Fruit fly (Drosophila melanogaster) whole organism, embryonic: ENCODE results near the gene Mco1.
A peak's percentile ranks its signal among the peaks of the same experiment; 100 is the strongest.

ENCODE experiments used
- B-H2 ChIP-seq: fragments of 200-800 bp; sonication (Bioruptor generic); optimal IDR thresholded peaks from 2 replicates; lab custom pipeline; 2018; ENCODE audit warnings: missing biosample characterization, mild to moderate bottlenecking, missing genetic modification characterization
- CG10366 ChIP-seq: fragments of 200-800 bp; sonication (Bioruptor generic); IDR thresholded peaks from 2 replicates; pipeline ENCODE4 v1.3.6; 2022; ENCODE audit warnings: missing biosample characterization, missing genetic modification characterization
- CG11560 ChIP-seq: fragments of 200-800 bp; sonication (Bioruptor generic); IDR thresholded peaks from 3 replicates; pipeline ENCODE4 v1.3.6; 2022; ENCODE audit warnings: missing biosample characterization, missing genetic modification characterization
- CG12104 ChIP-seq: fragments of 200-800 bp; sonication (Bioruptor generic); optimal IDR thresholded peaks from 3 replicates; lab custom pipeline; 2016; ENCODE audit warnings: missing biosample characterization, missing genetic modification characterization
- CG13296 ChIP-seq: fragments of 200-800 bp; sonication (Bioruptor generic); optimal IDR thresholded peaks from 3 replicates; lab custom pipeline; 2018; ENCODE audit warnings: missing biosample characterization, mild to moderate bottlenecking, missing genetic modification characterization
- CG1647 ChIP-seq: fragments of 200-800 bp; sonication (Bioruptor generic); optimal IDR thresholded peaks from 3 replicates; lab custom pipeline; 2016; ENCODE audit warnings: missing biosample characterization, missing genetic modification characterization
- CG17912 ChIP-seq: fragments of 200-800 bp; sonication (Bioruptor generic); optimal IDR thresholded peaks from 2 replicates; lab custom pipeline; 2018; ENCODE audit warnings: missing biosample characterization, mild to moderate bottlenecking, missing genetic modification characterization
- CG30020 ChIP-seq: fragments of 200-800 bp; optimal IDR thresholded peaks from 2 replicates; lab custom pipeline; 2019; ENCODE audit warnings: missing biosample characterization, mild to moderate bottlenecking, missing genetic modification characterization, moderate library complexity
- CG3163 ChIP-seq: fragments of 200-800 bp; sonication (Bioruptor generic); optimal IDR thresholded peaks from 3 replicates; lab custom pipeline; 2016; ENCODE audit warnings: missing biosample characterization, missing genetic modification characterization
- CG33213 ChIP-seq: fragments of 200-800 bp; sonication (Bioruptor generic); optimal IDR thresholded peaks from 3 replicates; lab custom pipeline; 2016; ENCODE audit warnings: missing biosample characterization, missing genetic modification characterization
- CG34224 ChIP-seq: fragments of 200-800 bp; sonication (Bioruptor generic); IDR thresholded peaks from 3 replicates; pipeline ENCODE4 v1.3.6; 2022; ENCODE audit warnings: missing biosample characterization, missing genetic modification characterization; ENCODE audit not compliant: partially characterized antibody
- CG4360 ChIP-seq: fragments of 200-800 bp; sonication (Bioruptor generic); IDR thresholded peaks from 2 replicates; pipeline ENCODE4 v1.3.6; 2022; ENCODE audit warnings: missing biosample characterization, missing genetic modification characterization
- CG43689 ChIP-seq: fragments of 200-800 bp; sonication (Bioruptor generic); IDR thresholded peaks from 2 replicates; pipeline ENCODE4 v1.3.6; 2022; ENCODE audit warnings: missing biosample characterization, missing genetic modification characterization
- CG6175 ChIP-seq: fragments of 200-800 bp; sonication (Bioruptor generic); IDR thresholded peaks from 3 replicates; pipeline ENCODE4 v1.3.6; 2022; ENCODE audit warnings: missing biosample characterization, missing genetic modification characterization
- CG6683 ChIP-seq: fragments of 200-800 bp; sonication (Bioruptor generic); optimal IDR thresholded peaks from 2 replicates; lab custom pipeline; 2017; ENCODE audit warnings: missing biosample characterization, mild to moderate bottlenecking, missing genetic modification characterization, missing genetic modification reagents
- CG7928 ChIP-seq: fragments of 200-800 bp; sonication (Bioruptor generic); optimal IDR thresholded peaks from 2 replicates; lab custom pipeline; 2017; ENCODE audit warnings: missing biosample characterization, mild to moderate bottlenecking, missing genetic modification characterization
- CG9215 ChIP-seq: fragments of 200-800 bp; sonication (Bioruptor generic); IDR thresholded peaks from 2 replicates; pipeline ENCODE4 v1.3.6; 2022; ENCODE audit warnings: missing biosample characterization, missing genetic modification characterization
- Dfd ChIP-seq, 2 experiments: fragments of >200 bp; optimal IDR thresholded peaks; 2 replicates each; lab custom pipeline; 2017; ENCODE audit warnings: missing biosample characterization in 2 of 2, missing genetic modification characterization in 2 of 2
- ERR ChIP-seq: fragments of 200-800 bp; sonication (Bioruptor generic); optimal IDR thresholded peaks from 2 replicates; lab custom pipeline; 2016; ENCODE audit warnings: missing biosample characterization, missing genetic modification characterization
- Eip74EF ChIP-seq, 2 experiments: fragments of 200-800 bp in 1 of 2; fragments of >200 bp in 1 of 2; sonication (Bioruptor generic) in 1 of 2; optimal IDR thresholded peaks; 2 replicates each; lab custom pipeline; 2017 to 2019; ENCODE audit warnings: missing biosample characterization in 2 of 2, missing genetic modification characterization in 2 of 2, mild to moderate bottlenecking in 1 of 2, moderate library complexity in 1 of 2
- Gug ChIP-seq: fragments of 200-800 bp; sonication (Bioruptor generic); IDR thresholded peaks from 4 replicates; pipeline ENCODE4 v1.3.6; 2022; ENCODE audit warnings: missing biosample characterization, missing genetic modification characterization
- Hr3 ChIP-seq: fragments of 200-800 bp; sonication (Bioruptor generic); optimal IDR thresholded peaks from 3 replicates; lab custom pipeline; 2016; ENCODE audit warnings: missing biosample characterization, missing genetic modification characterization
- Hsf ChIP-seq: fragments of 200-800 bp; sonication (Bioruptor generic); optimal IDR thresholded peaks from 3 replicates; lab custom pipeline; 2016; ENCODE audit warnings: missing biosample characterization, missing genetic modification characterization
- Opbp ChIP-seq: fragments of 200-800 bp; sonication (Bioruptor generic); IDR thresholded peaks from 3 replicates; pipeline ENCODE4 v1.3.6; 2022; ENCODE audit warnings: missing biosample characterization, missing genetic modification characterization; ENCODE audit not compliant: partially characterized antibody
- Optix ChIP-seq: fragments of 200-800 bp; sonication (Bioruptor generic); IDR thresholded peaks from 3 replicates; pipeline ENCODE4 v1.3.6; 2022; ENCODE audit warnings: missing biosample characterization, missing genetic modification characterization
- PHDP ChIP-seq: fragments of 200-800 bp; sonication (Bioruptor generic); optimal IDR thresholded peaks from 3 replicates; lab custom pipeline; 2018; ENCODE audit warnings: missing biosample characterization, mild to moderate bottlenecking, missing genetic modification characterization, moderate library complexity
- Ravus ChIP-seq: fragments of 200-800 bp; sonication (Bioruptor generic); IDR thresholded peaks from 2 replicates; pipeline ENCODE4 v1.3.6; 2022; ENCODE audit warnings: missing biosample characterization, missing genetic modification characterization
- Sry-β ChIP-seq: fragments of 200-800 bp; sonication (Bioruptor generic); optimal IDR thresholded peaks from 2 replicates; lab custom pipeline; 2018; ENCODE audit warnings: missing biosample characterization, mild to moderate bottlenecking, missing genetic modification characterization, moderate library complexity
- ab ChIP-seq: fragments of 200-800 bp; sonication (Bioruptor generic); optimal IDR thresholded peaks from 2 replicates; lab custom pipeline; 2016; ENCODE audit warnings: missing biosample characterization, missing genetic modification characterization
- bigmax ChIP-seq: fragments of 200-800 bp; sonication (Bioruptor generic); optimal IDR thresholded peaks from 2 replicates; lab custom pipeline; 2018; ENCODE audit warnings: missing biosample characterization, mild to moderate bottlenecking, missing genetic modification characterization
- cwo ChIP-seq: fragments of 200-800 bp; sonication (Bioruptor generic); optimal IDR thresholded peaks from 3 replicates; lab custom pipeline; 2017; ENCODE audit warnings: missing biosample characterization, missing genetic modification characterization, mild to moderate bottlenecking, moderate library complexity, missing genetic modification reagents
- fru ChIP-seq: fragments of >200 bp; optimal IDR thresholded peaks from 2 replicates; lab custom pipeline; 2017
- fu2 ChIP-seq: fragments of 200-800 bp; sonication (Bioruptor generic); optimal IDR thresholded peaks from 2 replicates; lab custom pipeline; 2016; ENCODE audit warnings: missing biosample characterization, missing genetic modification characterization
- her ChIP-seq: fragments of 200-800 bp; sonication (Bioruptor generic); optimal IDR thresholded peaks from 2 replicates; lab custom pipeline; 2016; ENCODE audit warnings: missing biosample characterization, missing genetic modification characterization
- hkb ChIP-seq, 2 experiments: fragments of 200-800 bp in 1 of 2; fragments of >200 bp in 1 of 2; sonication (Bioruptor generic) in 1 of 2; IDR thresholded peaks in 1 of 2; optimal IDR thresholded peaks in 1 of 2; 2 replicates each; pipeline versions ENCODE4 v1.3.6 to Lab custom; 2017 to 2022; ENCODE audit warnings: missing biosample characterization in 1 of 2, missing genetic modification characterization in 1 of 2
- insv ChIP-seq, 2 experiments: fragments of 200-800 bp; sonication (Bioruptor generic); optimal IDR thresholded peaks; 3 replicates each; lab custom pipeline; 2016 to 2018; ENCODE audit warnings: missing biosample characterization in 2 of 2, missing genetic modification characterization in 2 of 2
- kni ChIP-seq: fragments of 200-800 bp; sonication (Bioruptor generic); optimal IDR thresholded peaks from 3 replicates; lab custom pipeline; 2017; ENCODE audit warnings: mild to moderate bottlenecking, missing biosample characterization, missing genetic modification reagents, missing genetic modification characterization
- luna ChIP-seq: fragments of 200-800 bp; sonication (Bioruptor generic); optimal IDR thresholded peaks from 2 replicates; lab custom pipeline; 2016; ENCODE audit warnings: missing biosample characterization, missing genetic modification characterization
- odd ChIP-seq: fragments of 200-800 bp; sonication (Bioruptor generic); optimal IDR thresholded peaks from 2 replicates; lab custom pipeline; 2017; ENCODE audit warnings: missing biosample characterization, mild to moderate bottlenecking, missing genetic modification characterization
- p53 ChIP-seq: fragments of 200-800 bp; sonication (Bioruptor generic); optimal IDR thresholded peaks from 2 replicates; lab custom pipeline; 2016; ENCODE audit warnings: missing biosample characterization, missing genetic modification characterization
- psq ChIP-seq: fragments of 200-800 bp; sonication (Bioruptor generic); optimal IDR thresholded peaks from 2 replicates; lab custom pipeline; 2017; ENCODE audit warnings: missing biosample characterization, missing genetic modification characterization
- pzg ChIP-seq: fragments of 200-800 bp; sonication (Bioruptor generic); optimal IDR thresholded peaks from 3 replicates; lab custom pipeline; 2018; ENCODE audit warnings: missing biosample characterization, mild to moderate bottlenecking, missing genetic modification characterization, moderate library complexity
- repo ChIP-seq: fragments of 200-800 bp; sonication (Bioruptor generic); optimal IDR thresholded peaks from 2 replicates; lab custom pipeline; 2016; ENCODE audit warnings: missing biosample characterization, missing genetic modification characterization
- row ChIP-seq: fragments of 200-800 bp; sonication (Bioruptor generic); IDR thresholded peaks from 3 replicates; pipeline ENCODE4 v1.3.6; 2022; ENCODE audit warnings: missing biosample characterization, missing genetic modification characterization
- salm ChIP-seq: fragments of 200-800 bp; sonication (Bioruptor generic); optimal IDR thresholded peaks from 2 replicates; lab custom pipeline; 2018; ENCODE audit warnings: missing biosample characterization, mild to moderate bottlenecking, missing genetic modification characterization
- sens ChIP-seq: fragments of 200-800 bp; sonication (Bioruptor generic); peaks from one replicate; lab custom pipeline; 2016; ENCODE audit warnings: missing biosample characterization, missing genetic modification characterization
- seq ChIP-seq: fragments of 200-800 bp; sonication (Bioruptor generic); IDR thresholded peaks from 2 replicates; pipeline ENCODE4 v1.3.6; 2022; ENCODE audit warnings: missing biosample characterization, missing genetic modification characterization
- stwl ChIP-seq: fragments of 200-800 bp; sonication (Bioruptor generic); optimal IDR thresholded peaks from 3 replicates; lab custom pipeline; 2018; ENCODE audit warnings: missing biosample characterization, mild to moderate bottlenecking, missing genetic modification characterization, moderate library complexity
- zen2 ChIP-seq: fragments of 200-800 bp; sonication (Bioruptor generic); IDR thresholded peaks from 3 replicates; pipeline ENCODE4 v1.3.6; 2022; ENCODE audit warnings: missing biosample characterization, missing genetic modification characterization; ENCODE audit not compliant: partially characterized antibody

The Mco1 gene

dm6 chr2L:9449257-9449972, 33.0 kb downstream of the Mco1 start (continued):
- TF ChIP-seq CG33213 (GFP tag; lab: Kevin White, UChicago) (peak; percentile 24), Sry-β (peak; percentile 64), CG43689 (GFP tag; lab: Robert Waterston, UW) (peak; percentile 86), fru (lab: Kevin White, UChicago) (no peak), p53 (no peak), CG11560 (tag; lab: Robert Waterston, UW) (peak; percentile 86), CG13296 (GFP tag; lab: Kevin White, UChicago) (peak; percentile 93), Optix (GFP tag; lab: Robert Waterston, UW) (peak; percentile 95), kni (GFP tag; lab: Kevin White, UChicago) (peak; percentile 94), CG10366 (peak; percentile 98), fu2 (GFP tag; lab: Kevin White, UChicago) (peak; percentile 29), Gug (peak; percentile 92), pzg (GFP tag; lab: Kevin White, UChicago) (peak; percentile 8), sens (peak; percentile 90), Hsf (peak; percentile 90), CG34224 (peak; percentile 23; the same call in 2 of the 3 replicates), PHDP (tag; lab: Kevin White, UChicago) (peak; percentile 93), Dfd (GFP tag; optimal IDR thresholded peaks at IDR 0.05; lab: Kevin White, UChicago) (no peak), CG17912 (GFP tag; lab: Kevin White, UChicago) (peak; percentile 78), Eip74EF (GFP tag; optimal IDR thresholded peaks at IDR 0.05; lab: Kevin White, UChicago) (peak in 1 of 2 experiments; percentile 92), bigmax (GFP tag; lab: Kevin White, UChicago) (no peak), ERR (GFP tag; lab: Kevin White, UChicago) (peak; percentile 45), Ravus (GFP tag; lab: Robert Waterston, UW) (peak; percentile 52), her (peak; percentile 67), hkb (optimal IDR thresholded peaks at IDR 0.05; lab: Kevin White, UChicago) (peak; percentile 53), hkb (GFP tag; IDR thresholded peaks at IDR 0.05; lab: Robert Waterston, UW) (peak; percentile 95), insv (GFP tag; optimal IDR thresholded peaks at IDR 0.05; lab: Kevin White, UChicago) (peak in 1 of 2 experiments; percentile 79), ab (GFP tag; lab: Kevin White, UChicago) (peak; percentile 61), odd (peak; percentile 88), cwo (GFP tag; lab: Kevin White, UChicago) (peak; percentile 91), Opbp (GFP tag; lab: Robert Waterston, UW) (peak; percentile 74), Hr3 (GFP tag; lab: Kevin White, UChicago) (peak; percentile 96), CG6683 (peak; percentile 89), repo (peak; percentile 77), CG1647 (GFP tag; lab: Kevin White, UChicago) (peak; percentile 76), seq (GFP tag; lab: Robert Waterston, UW) (peak; percentile 97), B-H2 (GFP tag; lab: Kevin White, UChicago) (peak; percentile 91), CG7928 (GFP tag; lab: Kevin White, UChicago) (peak; percentile 67), CG4360 (GFP tag; lab: Robert Waterston, UW) (peak; percentile 63; the same call in 1 of the 2 replicates), row (GFP tag; lab: Robert Waterston, UW) (peak; percentile 99), zen2 (GFP tag; lab: Robert Waterston, UW) (no peak), stwl (peak; percentile 30), CG12104 (GFP tag; lab: Kevin White, UChicago) (peak; percentile 94), CG9215 (GFP tag; lab: Robert Waterston, UW) (peak; percentile 96), CG30020 (peak; percentile 86), CG6175 (peak; percentile 88), luna (GFP tag; lab: Kevin White, UChicago) (peak; percentile 37), psq (GFP tag; lab: Kevin White, UChicago) (peak; percentile 90), salm (tag; lab: Kevin White, UChicago) (peak; percentile 84), CG3163 (GFP tag; lab: Kevin White, UChicago) (peak; percentile 93)
